ENCODE assay signal across 7 worm cellular contexts in genomic region chrX:16389273-16389672, ce11.
A peak's percentile ranks its signal among the peaks of the same experiment; 100 is the strongest.
TF ChIP-seq lines count a peak whose summit lies in the region.

Gene let-2 (minus strand): TSS chrX:16389340.

TF ChIP-seq in whole organism, L1 larva, 84 proteins besides CTCF, POLR2A, EP300 and RAD21 (continues in another document):
- TF ChIP-seq F16B12.6 (tag; optimal IDR thresholded peaks at IDR 0.05; lab: Kevin White, UChicago) = no peak
- TF ChIP-seq dpl-1 (GFP tag; optimal IDR thresholded peaks at IDR 0.05; lab: Kevin White, UChicago) = no peak
- TF ChIP-seq nhr-19 (GFP tag; conservative IDR thresholded peaks at IDR 0.05; lab: Robert Waterston, UW) = peak; percentile 17; the same call in 1 of the 2 replicates
- no peak for TF ChIP-seq blmp-1 (tag; optimal IDR thresholded peaks at IDR 0.05; lab: Kevin White, UChicago)
- no peak for TF ChIP-seq ztf-11 (tag; optimal IDR thresholded peaks at IDR 0.05; lab: Kevin White, UChicago)
- no peak for TF ChIP-seq fkh-4 (tag; optimal IDR thresholded peaks at IDR 0.05; lab: Kevin White, UChicago; ENCODE audit: borderline replicate concordance)
- no peak for TF ChIP-seq tlp-1 (tag; optimal IDR thresholded peaks at IDR 0.05; lab: Kevin White, UChicago)
- TF ChIP-seq C34B4.2 (tag; optimal IDR thresholded peaks at IDR 0.05; lab: Kevin White, UChicago) = no peak
- no peak for TF ChIP-seq ceh-82 (tag; optimal IDR thresholded peaks at IDR 0.05; lab: Kevin White, UChicago)
- TF ChIP-seq snu-23 (GFP tag; optimal IDR thresholded peaks at IDR 0.05; lab: Kevin White, UChicago) = peak; percentile 22
- no peak for TF ChIP-seq irx-1 (tag; optimal IDR thresholded peaks at IDR 0.05; lab: Kevin White, UChicago)
- TF ChIP-seq nhr-20 (tag; optimal IDR thresholded peaks at IDR 0.05; lab: Kevin White, UChicago) = peak; percentile 15
- no peak for TF ChIP-seq unc-62 (GFP tag; optimal IDR thresholded peaks at IDR 0.05; lab: Kevin White, UChicago)

TF ChIP-seq in whole organism, L2 larva, 48 proteins besides CTCF, POLR2A, EP300 and RAD21:
- TF ChIP-seq fos-1 (tag; optimal IDR thresholded peaks at IDR 0.05; lab: Kevin White, UChicago) (no peak), crh-2 (tag; optimal IDR thresholded peaks at IDR 0.05; lab: Kevin White, UChicago) (no peak), lin-11 (tag; optimal IDR thresholded peaks at IDR 0.05; lab: Kevin White, UChicago) (no peak), nhr-77 (tag; optimal IDR thresholded peaks at IDR 0.05; lab: Kevin White, UChicago) (no peak), unc-55 (GFP tag; optimal IDR thresholded peaks at IDR 0.05; lab: Kevin White, UChicago) (no peak), skn-1 (tag; optimal IDR thresholded peaks at IDR 0.05; lab: Kevin White, UChicago) (no peak), F13H6.1 (tag; optimal IDR thresholded peaks at IDR 0.05; lab: Kevin White, UChicago) (peak; percentile 53), sma-9 (GFP tag; optimal IDR thresholded peaks at IDR 0.05; lab: Kevin White, UChicago) (peak; percentile 14), sma-9 (tag; optimal IDR thresholded peaks at IDR 0.05; lab: Kevin White, UChicago) (no peak)

TF ChIP-seq in whole organism, L4 larva, 104 proteins besides CTCF, POLR2A, EP300 and RAD21:
- TF ChIP-seq zfp-3 (GFP tag; conservative IDR thresholded peaks at IDR 0.05; lab: Robert Waterston, UW) (no peak), hlh-30 (tag; optimal IDR thresholded peaks at IDR 0.05; lab: Kevin White, UChicago; ENCODE audit: insufficient read depth) (no peak), tra-1 (GFP tag; IDR thresholded peaks at IDR 0.05; lab: Robert Waterston, UW) (0 out of 2 replicates have a peak, but pooled peaks have one; percentile 16), daf-8 (GFP tag; IDR thresholded peaks at IDR 0.05; lab: Robert Waterston, UW) (no peak), set-16 (GFP tag; IDR thresholded peaks at IDR 0.05; lab: Robert Waterston, UW) (peak; percentile 67), daf-12 (tag; optimal IDR thresholded peaks at IDR 0.05; lab: Kevin White, UChicago) (no peak), hlh-11 (tag; optimal IDR thresholded peaks at IDR 0.05; lab: Kevin White, UChicago) (peak; percentile 37)

TF ChIP-seq in whole organism, late embryonic, 69 proteins besides CTCF, POLR2A, EP300 and RAD21:
- TF ChIP-seq rnt-1 (tag; optimal IDR thresholded peaks at IDR 0.05; lab: Kevin White, UChicago) = peak; percentile 52
- TF ChIP-seq pqm-1 (tag; optimal IDR thresholded peaks at IDR 0.05; lab: Kevin White, UChicago) = no peak
- TF ChIP-seq ceh-24 (tag; optimal IDR thresholded peaks at IDR 0.05; lab: Kevin White, UChicago) = no peak
- TF ChIP-seq hlh-6 (tag; optimal IDR thresholded peaks at IDR 0.05; lab: Kevin White, UChicago) = peak; percentile 4
- peak; percentile 21 for TF ChIP-seq unc-55 (GFP tag; optimal IDR thresholded peaks at IDR 0.05; lab: Kevin White, UChicago)
- peak; percentile 17 for TF ChIP-seq pat-9 (tag; optimal IDR thresholded peaks at IDR 0.05; lab: Kevin White, UChicago)
- TF ChIP-seq syd-9 (tag; optimal IDR thresholded peaks at IDR 0.05; lab: Kevin White, UChicago) = peak; percentile 36
- TF ChIP-seq ceh-22 (tag; optimal IDR thresholded peaks at IDR 0.05; lab: Kevin White, UChicago) = no peak
- TF ChIP-seq ceh-18 (tag; optimal IDR thresholded peaks at IDR 0.05; lab: Kevin White, UChicago) = peak; percentile 52
- TF ChIP-seq C08G9.2 (tag; optimal IDR thresholded peaks at IDR 0.05; lab: Kevin White, UChicago) = no peak
- TF ChIP-seq ceh-34 (tag; optimal IDR thresholded peaks at IDR 0.05; lab: Kevin White, UChicago) = peak; percentile 12
- no peak for TF ChIP-seq dve-1 (tag; optimal IDR thresholded peaks at IDR 0.05; lab: Kevin White, UChicago)
- TF ChIP-seq fkh-10 (GFP tag; optimal IDR thresholded peaks at IDR 0.05; lab: Kevin White, UChicago) = no peak
- peak; percentile 20 for TF ChIP-seq sdc-2 (tag; optimal IDR thresholded peaks at IDR 0.05; lab: Kevin White, UChicago)
- TF ChIP-seq pag-3 (tag; optimal IDR thresholded peaks at IDR 0.05; lab: Kevin White, UChicago; ENCODE audit: borderline replicate concordance) = no peak
- no peak for TF ChIP-seq ceh-6 (GFP tag; optimal IDR thresholded peaks at IDR 0.05; lab: Kevin White, UChicago)

TF ChIP-seq in whole organism, midembryonic, 9 proteins besides CTCF, POLR2A, EP300 and RAD21:
- TF ChIP-seq flt-1 (GFP tag; IDR thresholded peaks at IDR 0.05; lab: Robert Waterston, UW) = 0 out of 2 replicates have a peak, but pooled peaks have one; percentile 16
- TF ChIP-seq tab-1 (GFP tag; IDR thresholded peaks at IDR 0.05; lab: Robert Waterston, UW) = no peak

TF ChIP-seq in whole organism, mixed stage, embryonic, 35 proteins besides CTCF, POLR2A, EP300 and RAD21:
- TF ChIP-seq unc-120 (tag; optimal IDR thresholded peaks at IDR 0.05; lab: Kevin White, UChicago; ENCODE audit: poor library complexity, severe bottlenecking) (peak; percentile 85), flh-1 (GFP tag; optimal IDR thresholded peaks at IDR 0.05; lab: Kevin White, UChicago) (no peak), cnd-1 (tag; optimal IDR thresholded peaks at IDR 0.05; lab: Kevin White, UChicago) (no peak), hlh-1 (tag; optimal IDR thresholded peaks at IDR 0.05; lab: Kevin White, UChicago) (peak; percentile 75)

TF ChIP-seq in whole organism, young adult, 124 proteins besides CTCF, POLR2A, EP300 and RAD21:
- peak; percentile 86 for TF ChIP-seq zfh-2 (GFP tag; conservative IDR thresholded peaks at IDR 0.05; lab: Robert Waterston, UW)
- TF ChIP-seq lin-40 (tag; optimal IDR thresholded peaks at IDR 0.05; lab: Kevin White, UChicago) = no peak
